Fruit fly (Drosophila melanogaster): ENCODE results near the gene ltl.

- TF ChIP-seq tj (GFP tag; optimal IDR thresholded peaks at IDR 0.05) (no peak), Clk (GFP tag; optimal IDR thresholded peaks at IDR 0.05) (no peak), CG5204 (GFP tag; optimal IDR thresholded peaks at IDR 0.05) (no peak), CG7045 (GFP tag; optimal IDR thresholded peaks at IDR 0.05) (no peak), CG1620 (GFP tag; optimal IDR thresholded peaks at IDR 0.05) (no peak), toe (GFP tag; optimal IDR thresholded peaks at IDR 0.05) (no peak), pad (GFP tag; optimal IDR thresholded peaks at IDR 0.05) (no peak), cic (GFP tag; optimal IDR thresholded peaks at IDR 0.05) (no peak), kay (GFP tag; ENCODE audit: borderline replicate concordance) (no peak), Hr96 (GFP tag; optimal IDR thresholded peaks at IDR 0.05) (no peak), ovo (GFP tag; optimal IDR thresholded peaks at IDR 0.05) (no peak), CG33017 (tag; optimal IDR thresholded peaks at IDR 0.05) (no peak), bab1 (GFP tag; optimal IDR thresholded peaks at IDR 0.05) (no peak), CG14711 (tag; optimal IDR thresholded peaks at IDR 0.05) (no peak)
Observed at dm6 chr3L:7506117-7506516, 12.7 kb upstream of the ltl start, which contains the start of gene CG7548.
